Worm (Caenorhabditis elegans) whole organism, late embryonic: ENCODE data around the gene sre-12.

Experiments used
- C38D4.7 ChIP-seq: fragments of 200-800 bp; sonication (Bioruptor generic); optimal IDR thresholded peaks from 2 replicates; lab custom pipeline; 2018; ENCODE audit warnings: mild to moderate bottlenecking, missing genetic modification characterization, moderate library complexity, missing compliant biosample characterization
- F13H6.1 ChIP-seq: sonication (generic microtip); optimal IDR thresholded peaks from 2 replicates; lab custom pipeline; 2016; ENCODE audit warnings: missing genetic modification characterization, missing compliant biosample characterization
- K02D7.2 ChIP-seq: sonication (generic microtip); optimal IDR thresholded peaks from 2 replicates; lab custom pipeline; 2017; ENCODE audit warnings: mild to moderate bottlenecking, missing genetic modification characterization, missing compliant biosample characterization
- K09A11.1 ChIP-seq: sonication (generic microtip); optimal IDR thresholded peaks from 2 replicates; lab custom pipeline; 2017; ENCODE audit warnings: antibody characterized with exemption, mild to moderate bottlenecking, missing genetic modification characterization, missing compliant biosample characterization; ENCODE audit not compliant: insufficient read depth
- ahr-1 ChIP-seq: sonication (generic microtip); optimal IDR thresholded peaks from 2 replicates; lab custom pipeline; 2016; ENCODE audit warnings: missing genetic modification characterization, missing compliant biosample characterization
- ceh-18 ChIP-seq: sonication (generic microtip); optimal IDR thresholded peaks from 2 replicates; lab custom pipeline; 2016; ENCODE audit warnings: missing genetic modification characterization, missing compliant biosample characterization
- ceh-19 ChIP-seq: fragments of 200-800 bp; sonication (Bioruptor generic); optimal IDR thresholded peaks from 2 replicates; lab custom pipeline; 2018; ENCODE audit warnings: mild to moderate bottlenecking, missing genetic modification characterization, missing compliant biosample characterization
- ceh-22 ChIP-seq: sonication (generic microtip); optimal IDR thresholded peaks from 2 replicates; lab custom pipeline; 2017; ENCODE audit warnings: missing biosample characterization, missing genetic modification characterization
- ceh-24 ChIP-seq: sonication (generic microtip); optimal IDR thresholded peaks from 2 replicates; lab custom pipeline; 2016; ENCODE audit warnings: mild to moderate bottlenecking, missing genetic modification characterization, missing compliant biosample characterization
- ceh-30 ChIP-seq: fragments of 150-350 bp; optimal IDR thresholded peaks from 2 replicates; lab custom pipeline; 2014; ENCODE audit warnings: missing biosample characterization, missing genetic modification characterization
- ceh-48 ChIP-seq: sonication (generic microtip); optimal IDR thresholded peaks from 2 replicates; lab custom pipeline; 2016; ENCODE audit warnings: missing genetic modification characterization, inconsistent platforms, missing compliant biosample characterization
- ceh-6 ChIP-seq: fragments of 200-800 bp; sonication (Bioruptor generic); optimal IDR thresholded peaks from 2 replicates; lab custom pipeline; 2018; ENCODE audit warnings: mild to moderate bottlenecking, missing genetic modification characterization, missing compliant biosample characterization
- ceh-9 ChIP-seq: sonication (generic microtip); optimal IDR thresholded peaks from 2 replicates; lab custom pipeline; 2016; ENCODE audit warnings: mild to moderate bottlenecking, missing genetic modification characterization, inconsistent platforms, missing compliant biosample characterization
- dve-1 ChIP-seq: sonication (generic microtip); optimal IDR thresholded peaks from 2 replicates; lab custom pipeline; 2017; ENCODE audit warnings: antibody characterized with exemption, mild to moderate bottlenecking, missing genetic modification characterization, missing compliant biosample characterization
- elt-4 ChIP-seq: sonication (generic microtip); optimal IDR thresholded peaks from 2 replicates; lab custom pipeline; 2016; ENCODE audit warnings: missing genetic modification characterization, missing compliant biosample characterization
- ets-4 ChIP-seq: sonication (generic microtip); optimal IDR thresholded peaks from 2 replicates; lab custom pipeline; 2016; ENCODE audit warnings: missing genetic modification characterization, missing compliant biosample characterization
- eyg-1 ChIP-seq: sonication (generic microtip); optimal IDR thresholded peaks from 2 replicates; lab custom pipeline; 2016; ENCODE audit warnings: missing genotype, missing genetic modification characterization, missing compliant biosample characterization
- fax-1 ChIP-seq: sonication (generic microtip); optimal IDR thresholded peaks from 2 replicates; lab custom pipeline; 2016; ENCODE audit warnings: missing genotype, missing genetic modification characterization, missing compliant biosample characterization
- fkh-10 ChIP-seq: fragments of 150-350 bp; optimal IDR thresholded peaks from 2 replicates; lab custom pipeline; 2014; ENCODE audit warnings: missing biosample characterization, missing genetic modification reagents, missing genetic modification characterization
- fkh-6 ChIP-seq: sonication (generic microtip); optimal IDR thresholded peaks from 2 replicates; lab custom pipeline; 2016; ENCODE audit warnings: missing genetic modification characterization, missing compliant biosample characterization
- hlh-13 ChIP-seq: fragments of 200-800 bp; sonication (Bioruptor generic); optimal IDR thresholded peaks from 2 replicates; lab custom pipeline; 2018; ENCODE audit warnings: mild to moderate bottlenecking, missing genetic modification characterization, missing compliant biosample characterization
- hlh-15 ChIP-seq: sonication (generic microtip); optimal IDR thresholded peaks from 2 replicates; lab custom pipeline; 2016; ENCODE audit warnings: missing genetic modification characterization, missing compliant biosample characterization
- hlh-30 ChIP-seq: sonication (generic microtip); optimal IDR thresholded peaks from 2 replicates; lab custom pipeline; 2017; ENCODE audit warnings: antibody characterized with exemption, missing genetic modification characterization, missing compliant biosample characterization; ENCODE audit not compliant: insufficient read depth
- hlh-6 ChIP-seq: sonication (generic microtip); optimal IDR thresholded peaks from 2 replicates; lab custom pipeline; 2016; ENCODE audit warnings: missing genotype, missing genetic modification characterization, missing compliant biosample characterization
- lin-11 ChIP-seq: fragments of 200-800 bp; sonication (Bioruptor generic); optimal IDR thresholded peaks from 2 replicates; lab custom pipeline; 2018; ENCODE audit warnings: mild to moderate bottlenecking, missing genetic modification characterization, missing compliant biosample characterization
- mec-3 ChIP-seq: sonication (generic microtip); optimal IDR thresholded peaks from 2 replicates; lab custom pipeline; 2016; ENCODE audit warnings: borderline replicate concordance, missing genetic modification characterization, missing compliant biosample characterization
- nfya-1 ChIP-seq: sonication (generic microtip); optimal IDR thresholded peaks from 2 replicates; lab custom pipeline; 2017; ENCODE audit warnings: missing genetic modification characterization, mild to moderate bottlenecking, missing compliant biosample characterization, antibody characterized with exemption, moderate library complexity
- odd-2 ChIP-seq: sonication (generic microtip); optimal IDR thresholded peaks from 2 replicates; lab custom pipeline; 2017; ENCODE audit warnings: antibody characterized with exemption, mild to moderate bottlenecking, missing genetic modification characterization, missing compliant biosample characterization
- pat-9 ChIP-seq: fragments of 200-800 bp; sonication (Bioruptor generic); optimal IDR thresholded peaks from 2 replicates; lab custom pipeline; 2018; ENCODE audit warnings: mild to moderate bottlenecking, missing genetic modification characterization, moderate library complexity, missing compliant biosample characterization
- pax-1 ChIP-seq: fragments of 150-350 bp; optimal IDR thresholded peaks from 2 replicates; lab custom pipeline; 2014; ENCODE audit warnings: missing biosample characterization, missing genetic modification characterization
- pha-4 ChIP-seq: fragments of 150-350 bp; optimal IDR thresholded peaks from 2 replicates; lab custom pipeline; 2018; ENCODE audit warnings: missing biosample characterization, missing genetic modification reagents, missing genetic modification characterization
- sox-4 ChIP-seq: sonication (generic microtip); optimal IDR thresholded peaks from 2 replicates; lab custom pipeline; 2017; ENCODE audit warnings: mild to moderate bottlenecking, missing genetic modification characterization, inconsistent platforms, missing compliant biosample characterization
- syd-9 ChIP-seq: sonication (generic microtip); optimal IDR thresholded peaks from 2 replicates; lab custom pipeline; 2016; ENCODE audit warnings: mild to moderate bottlenecking, missing genetic modification characterization, moderate library complexity, missing compliant biosample characterization
- tbx-2 ChIP-seq: sonication (generic microtip); optimal IDR thresholded peaks from 2 replicates; lab custom pipeline; 2016; ENCODE audit warnings: missing genetic modification characterization, missing compliant biosample characterization
- tbx-7 ChIP-seq: sonication (generic microtip); optimal IDR thresholded peaks from 2 replicates; lab custom pipeline; 2016; ENCODE audit warnings: missing genotype, missing genetic modification characterization, missing compliant biosample characterization
- unc-3 ChIP-seq, 2 experiments: fragments of 200-800 bp in 1 of 2; sonication (Bioruptor generic) in 1 of 2; sonication (generic microtip) in 1 of 2; conservative IDR thresholded peaks in 1 of 2; optimal IDR thresholded peaks in 1 of 2; 2 replicates each; pipeline versions ENCODE4 v1.3.6 to Lab custom; 2016 to 2022; ENCODE audit warnings: missing compliant biosample characterization in 2 of 2, missing genetic modification characterization in 2 of 2, missing genetic modification reagents in 1 of 2
- unc-42 ChIP-seq: sonication (generic microtip); optimal IDR thresholded peaks from 2 replicates; lab custom pipeline; 2016; ENCODE audit warnings: missing genotype, missing genetic modification characterization, missing compliant biosample characterization
- unc-86 ChIP-seq: sonication (generic microtip); optimal IDR thresholded peaks from 2 replicates; lab custom pipeline; 2016; ENCODE audit warnings: missing genetic modification characterization, missing compliant biosample characterization
- ztf-16 ChIP-seq: sonication (generic microtip); optimal IDR thresholded peaks from 2 replicates; lab custom pipeline; 2017; ENCODE audit warnings: missing genetic modification characterization, missing compliant biosample characterization

The sre-12 gene

ce11 chrV:6979019-6979418, at the start of gene sre-12:
sre-12 (minus strand) TSS chrV:6979119.
- TF ChIP-seq sox-4 (tag; lab: Kevin White, UChicago) (no peak), syd-9 (tag; lab: Kevin White, UChicago) (no peak), hlh-30 (no peak), ceh-18 (tag; lab: Kevin White, UChicago) (no peak), ceh-48 (tag; lab: Kevin White, UChicago) (no peak), elt-4 (tag; lab: Kevin White, UChicago) (no peak), hlh-13 (GFP tag; lab: Kevin White, UChicago) (no peak), F13H6.1 (no peak), K02D7.2 (tag; lab: Kevin White, UChicago) (no peak), pax-1 (tag; lab: Kevin White, UChicago) (no peak)

ce11 chrV:7027055-7027454, 48.1 kb upstream of the sre-12 start, which contains the start of gene F20A1.6:
F20A1.6 (minus strand) TSS chrV:7027155.
- TF ChIP-seq nfya-1 (tag; lab: Kevin White, UChicago) (no peak), fax-1 (no peak), tbx-2 (no peak), C38D4.7 (GFP tag; lab: Kevin White, UChicago) (no peak), pax-1 (tag; lab: Kevin White, UChicago) (no peak), ahr-1 (tag; lab: Kevin White, UChicago) (no peak), fkh-10 (GFP tag; lab: Kevin White, UChicago) (no peak), sox-4 (tag; lab: Kevin White, UChicago) (no peak), ets-4 (tag; lab: Kevin White, UChicago) (no peak), ceh-19 (GFP tag; lab: Kevin White, UChicago) (no peak)

ce11 chrV:7022981-7023380, 44.1 kb upstream of the sre-12 start:
- TF ChIP-seq eyg-1 (no peak), odd-2 (tag; lab: Kevin White, UChicago) (no peak), lin-11 (tag; lab: Kevin White, UChicago) (no peak), fkh-10 (GFP tag; lab: Kevin White, UChicago) (no peak), ceh-24 (tag; lab: Kevin White, UChicago) (no peak), K09A11.1 (no peak), ceh-18 (tag; lab: Kevin White, UChicago) (no peak), ceh-22 (tag; lab: Kevin White, UChicago) (no peak), pha-4 (tag; lab: Kevin White, UChicago) (no peak), hlh-6 (tag; lab: Kevin White, UChicago) (no peak), unc-86 (tag; lab: Kevin White, UChicago) (no peak), hlh-30 (no peak), ztf-16 (no peak), sox-4 (tag; lab: Kevin White, UChicago) (no peak), fkh-6 (tag; lab: Kevin White, UChicago) (no peak), hlh-15 (no peak), tbx-7 (no peak), ceh-48 (tag; lab: Kevin White, UChicago) (no peak), mec-3 (no peak), dve-1 (tag; lab: Kevin White, UChicago) (no peak)

- TF ChIP-seq ceh-6 (GFP tag; lab: Kevin White, UChicago): no peak
- no peak for TF ChIP-seq unc-3 (GFP tag; conservative IDR thresholded peaks at IDR 0.05; lab: Robert Waterston, UW)
- TF ChIP-seq unc-3 (tag; optimal IDR thresholded peaks at IDR 0.05; lab: Kevin White, UChicago): no peak
- no peak for TF ChIP-seq ceh-9 (tag; lab: Kevin White, UChicago)
- TF ChIP-seq pha-4 (tag; lab: Kevin White, UChicago): no peak
- no peak for TF ChIP-seq ets-4 (tag; lab: Kevin White, UChicago)
- TF ChIP-seq pat-9 (tag; lab: Kevin White, UChicago): no peak
- no peak for TF ChIP-seq eyg-1
- no peak for TF ChIP-seq dve-1 (tag; lab: Kevin White, UChicago)
- TF ChIP-seq fax-1: no peak
- no peak for TF ChIP-seq ceh-48 (tag; lab: Kevin White, UChicago)
- no peak for TF ChIP-seq unc-42
- TF ChIP-seq hlh-30: no peak
- TF ChIP-seq ceh-30 (tag; lab: Kevin White, UChicago): no peak
- no peak for TF ChIP-seq sox-4 (tag; lab: Kevin White, UChicago)
- TF ChIP-seq, all 69 proteins: peak for 0
Measured at ce11 chrV:7021772-7022171, 42.9 kb upstream of the sre-12 start, which contains the start of gene F20A1.4. F20A1.4 (minus strand) TSS chrV:7021872.
